Fruit fly (Drosophila melanogaster): ENCODE measurements around the gene lva.

The lva gene

dm6 chrX:3931669-3932068 lies 33.5 kb downstream of the lva start (continued):
- peak; percentile 41; the same call in 1 of the 2 replicates for TF ChIP-seq CG11294 (GFP tag; IDR thresholded peaks at IDR 0.05)
- peak; percentile 29 to 43 for TF ChIP-seq ss (GFP tag; optimal IDR thresholded peaks at IDR 0.05)
- no peak for TF ChIP-seq CG8319 (GFP tag; optimal IDR thresholded peaks at IDR 0.05)
- TF ChIP-seq lz (GFP tag; optimal IDR thresholded peaks at IDR 0.05), result peak; percentile 24
- peak; percentile 31 for TF ChIP-seq CG8632 (GFP tag; optimal IDR thresholded peaks at IDR 0.05)
- TF ChIP-seq CG6792 (GFP tag; optimal IDR thresholded peaks at IDR 0.05), result no peak
- no peak for TF ChIP-seq fd85E (GFP tag; optimal IDR thresholded peaks at IDR 0.05)
- no peak for TF ChIP-seq Sox15 (GFP tag; optimal IDR thresholded peaks at IDR 0.05)
- TF ChIP-seq Gug (GFP tag; IDR thresholded peaks at IDR 0.05), result peak; percentile 59
- peak; percentile 3 for TF ChIP-seq cyc (GFP tag; optimal IDR thresholded peaks at IDR 0.05)
- TF ChIP-seq CG15336 (GFP tag; IDR thresholded peaks at IDR 0.05), result peak; percentile 76
- peak; percentile 16 for TF ChIP-seq CG16779 (tag; optimal IDR thresholded peaks at IDR 0.05)
- peak; percentile 51 for TF ChIP-seq CG10669 (GFP tag; optimal IDR thresholded peaks at IDR 0.05)
- peak; percentile 54 for TF ChIP-seq svp (GFP tag)
- TF ChIP-seq CG11762 (GFP tag; optimal IDR thresholded peaks at IDR 0.05; ENCODE audit: insufficient read depth), result peak; percentile 6
- TF ChIP-seq Eip93F (GFP tag; optimal IDR thresholded peaks at IDR 0.05), result no peak

dm6 chrX:3930528-3931251 lies 34.4 kb downstream of the lva start, which contains the start of gene CG42541:
Gene CG42541 (minus strand): TSS chrX:3930578.
- TF ChIP-seq Eip78C (GFP tag) (peak; percentile 19), CG3919 (GFP tag; optimal IDR thresholded peaks at IDR 0.05) (no peak)

- no peak for TF ChIP-seq CG6276 (GFP tag; optimal IDR thresholded peaks at IDR 0.05)
- peak; percentile 14 for TF ChIP-seq CG10669 (GFP tag; optimal IDR thresholded peaks at IDR 0.05)
- no peak for TF ChIP-seq CG3919 (GFP tag; optimal IDR thresholded peaks at IDR 0.05)
- TF ChIP-seq CG3032 (tag; optimal IDR thresholded peaks at IDR 0.05), result no peak
- TF ChIP-seq Ets21C (GFP tag; optimal IDR thresholded peaks at IDR 0.05), result no peak
- TF ChIP-seq CG9139 (GFP tag; optimal IDR thresholded peaks at IDR 0.05), result no peak
- no peak for TF ChIP-seq net (GFP tag; optimal IDR thresholded peaks at IDR 0.05)
- TF ChIP-seq CG8319 (GFP tag; optimal IDR thresholded peaks at IDR 0.05), result no peak
- no peak for TF ChIP-seq spab (GFP tag; optimal IDR thresholded peaks at IDR 0.05)
- TF ChIP-seq Met (GFP tag; optimal IDR thresholded peaks at IDR 0.05), result no peak
- no peak for TF ChIP-seq acj6 (GFP tag; optimal IDR thresholded peaks at IDR 0.05)
- TF ChIP-seq CG4318 (GFP tag; optimal IDR thresholded peaks at IDR 0.05), result no peak
- TF ChIP-seq Eip93F (GFP tag; optimal IDR thresholded peaks at IDR 0.05), result no peak
- TF ChIP-seq vri (GFP tag; optimal IDR thresholded peaks at IDR 0.05), result no peak
- no peak for TF ChIP-seq CG7368 (GFP tag; optimal IDR thresholded peaks at IDR 0.05)
- TF ChIP-seq pdm3 (GFP tag; optimal IDR thresholded peaks at IDR 0.05), result no peak
- TF ChIP-seq CG32006 (GFP tag; optimal IDR thresholded peaks at IDR 0.05), result no peak
- TF ChIP-seq CG8119 (GFP tag; IDR thresholded peaks at IDR 0.05), result 0 out of 3 replicates have a peak, but pooled peaks have one; percentile 14
- TF ChIP-seq CG34406 (GFP tag; optimal IDR thresholded peaks at IDR 0.05), result no peak
- TF ChIP-seq achi (GFP tag; optimal IDR thresholded peaks at IDR 0.05), result no peak
- TF ChIP-seq CG31627 (GFP tag; optimal IDR thresholded peaks at IDR 0.05), result no peak
- TF ChIP-seq eg (GFP tag; IDR thresholded peaks at IDR 0.05), result 0 out of 3 replicates have a peak, but pooled peaks have one; percentile 36
- TF ChIP-seq CG6854 (GFP tag; optimal IDR thresholded peaks at IDR 0.05), result no peak
- 0 out of 3 replicates have a peak, but pooled peaks have one; percentile 24 for TF ChIP-seq CG6163 (GFP tag; IDR thresholded peaks at IDR 0.05)
- no peak for TF ChIP-seq Ets96B (tag; optimal IDR thresholded peaks at IDR 0.05)
- no peak for TF ChIP-seq salr (GFP tag; optimal IDR thresholded peaks at IDR 0.05)
- no peak for TF ChIP-seq CG6792 (GFP tag; optimal IDR thresholded peaks at IDR 0.05)
- TF ChIP-seq Hr38 (GFP tag; optimal IDR thresholded peaks at IDR 0.05), result no peak
- TF ChIP-seq Eip78C (GFP tag), result peak; percentile 28
- TF ChIP-seq dac (GFP tag; optimal IDR thresholded peaks at IDR 0.05), result no peak
- peak; percentile 6 for TF ChIP-seq Hr4 (GFP tag; optimal IDR thresholded peaks at IDR 0.05)
- no peak for TF ChIP-seq OdsH (GFP tag; optimal IDR thresholded peaks at IDR 0.05)
- no peak for TF ChIP-seq CG11294 (GFP tag; IDR thresholded peaks at IDR 0.05)
Measured at dm6 chrX:3928520-3928919, 36.6 kb downstream of the lva start.

Measured in whole organism, prepupa.